Worm (Caenorhabditis elegans) whole organism, L4 larva: ENCODE measurements around the gene dpff-1.

Source experiments
- arid-1 ChIP-seq: fragments of 200-800 bp; sonication (Bioruptor generic); conservative IDR thresholded peaks from 2 replicates; pipeline ENCODE4 v1.3.6; 2022; ENCODE audit warnings: missing genetic modification reagents, missing genetic modification characterization, missing compliant biosample characterization
- daf-12 ChIP-seq: fragments of 150-350 bp; optimal IDR thresholded peaks from 2 replicates; lab custom pipeline; 2014; ENCODE audit warnings: missing biosample characterization, missing genetic modification reagents, missing genetic modification characterization
- dmd-9 ChIP-seq: fragments of 200-800 bp; sonication (Bioruptor generic); IDR thresholded peaks from 2 replicates; pipeline ENCODE4 v1.3.6; 2022; ENCODE audit warnings: missing genetic modification reagents, missing genetic modification characterization, missing compliant biosample characterization
- dpl-1 ChIP-seq: fragments of 150-350 bp; optimal IDR thresholded peaks from 2 replicates; lab custom pipeline; 2014; ENCODE audit warnings: missing biosample characterization, missing genetic modification reagents, missing genetic modification characterization
- fkh-10 ChIP-seq: fragments of 150-350 bp; optimal IDR thresholded peaks from 2 replicates; lab custom pipeline; 2014; ENCODE audit warnings: missing biosample characterization, missing genetic modification reagents, missing genetic modification characterization
- lir-3 ChIP-seq: sonication (generic microtip); optimal IDR thresholded peaks from 2 replicates; lab custom pipeline; 2016; ENCODE audit warnings: mild to moderate bottlenecking, missing genetic modification characterization, missing compliant biosample characterization
- nhr-76 ChIP-seq: fragments of 150-350 bp; optimal IDR thresholded peaks from 2 replicates; lab custom pipeline; 2014; ENCODE audit warnings: missing biosample characterization, missing genetic modification characterization
- pha-4 ChIP-seq, 2 experiments: fragments of 150-350 bp in 1 of 2; fragments of 200-800 bp in 1 of 2; sonication (Bioruptor generic) in 1 of 2; IDR thresholded peaks in 1 of 2; optimal IDR thresholded peaks in 1 of 2; 2 replicates each; pipeline versions ENCODE4 v1.3.6 to Lab custom; 2014 to 2022; ENCODE audit warnings: missing genetic modification characterization in 2 of 2, missing genetic modification reagents in 2 of 2, missing biosample characterization in 1 of 2, missing compliant biosample characterization in 1 of 2
- pqm-1 ChIP-seq: sonication (generic microtip); optimal IDR thresholded peaks from 2 replicates; lab custom pipeline; 2017; ENCODE audit warnings: missing biosample characterization, missing genetic modification characterization
- unc-130 ChIP-seq: sonication (generic microtip); optimal IDR thresholded peaks from 2 replicates; lab custom pipeline; 2016; ENCODE audit warnings: missing genetic modification reagents, missing genetic modification characterization, missing compliant biosample characterization

ce11 chrIII:5948162-5948933, 42.2 kb upstream of the dpff-1 start, which contains the start of the genes F25B5.6 and F25B5.3:
- TF ChIP-seq pha-4 (GFP tag; IDR thresholded peaks at IDR 0.05; lab: Robert Waterston, UW) (no peak), pha-4 (tag; optimal IDR thresholded peaks at IDR 0.05; lab: Kevin White, UChicago) (no peak), nhr-76 (no peak), lir-3 (tag; lab: Kevin White, UChicago) (no peak), fkh-10 (GFP tag; lab: Kevin White, UChicago) (no peak), unc-130 (GFP tag; lab: Kevin White, UChicago) (no peak), daf-12 (tag; lab: Kevin White, UChicago) (no peak), dpl-1 (GFP tag; lab: Kevin White, UChicago) (no peak), pqm-1 (no peak), arid-1 (GFP tag; lab: Robert Waterston, UW) (0 out of 2 replicates have a peak, but pooled peaks have one; percentile 7), dmd-9 (GFP tag; lab: Robert Waterston, UW) (no peak)
